Worm (Caenorhabditis elegans) whole organism, L4 larva: ENCODE results near the gene R10E4.6.

ENCODE experiments used
- T20F7.1 ChIP-seq: fragments of 200-800 bp; sonication (Bioruptor generic); optimal IDR thresholded peaks from 2 replicates; lab custom pipeline; 2018; ENCODE audit warnings: mild to moderate bottlenecking, missing genetic modification characterization, missing compliant biosample characterization
- ZK546.5 ChIP-seq, 2 experiments: sonication (generic microtip); optimal IDR thresholded peaks; 2 replicates each; lab custom pipeline; 2017; ENCODE audit warnings: missing biosample characterization in 2 of 2, missing genetic modification characterization in 2 of 2
- aha-1 ChIP-seq: fragments of 150-350 bp; peaks from one replicate; lab custom pipeline; 2014; ENCODE audit warnings: missing biosample characterization, missing genetic modification characterization
- ama-1 ChIP-seq: fragments of 150-350 bp; optimal IDR thresholded peaks from 2 replicates; lab custom pipeline; 2014; ENCODE audit warnings: inconsistent platforms, mixed read lengths
- arid-1 ChIP-seq: fragments of 200-800 bp; sonication (Bioruptor generic); conservative IDR thresholded peaks from 2 replicates; pipeline ENCODE4 v1.3.6; 2022; ENCODE audit warnings: missing genetic modification reagents, missing genetic modification characterization, missing compliant biosample characterization
- attf-4 ChIP-seq: sonication (generic microtip); optimal IDR thresholded peaks from 3 replicates; lab custom pipeline; 2017; ENCODE audit warnings: missing biosample characterization, missing genetic modification characterization
- ceh-28 ChIP-seq: fragments of 150-350 bp; optimal IDR thresholded peaks from 2 replicates; lab custom pipeline; 2014; ENCODE audit warnings: missing biosample characterization, missing genetic modification reagents, missing genetic modification characterization
- dpl-1 ChIP-seq: fragments of 150-350 bp; optimal IDR thresholded peaks from 2 replicates; lab custom pipeline; 2014; ENCODE audit warnings: missing biosample characterization, missing genetic modification reagents, missing genetic modification characterization
- duxl-1 ChIP-seq: sonication (generic microtip); optimal IDR thresholded peaks from 2 replicates; lab custom pipeline; 2016; ENCODE audit warnings: mild to moderate bottlenecking, missing genetic modification characterization, moderate library complexity, missing compliant biosample characterization; ENCODE audit not compliant: poor library complexity
- egl-43 ChIP-seq: fragments of 200-800 bp; sonication (Bioruptor generic); IDR thresholded peaks from 2 replicates; pipeline ENCODE4 v1.3.6; 2022; ENCODE audit warnings: missing genetic modification reagents, missing genetic modification characterization, missing compliant biosample characterization
- hif-1 ChIP-seq, 2 experiments: sonication (generic microtip); optimal IDR thresholded peaks; 2 replicates each; lab custom pipeline; 2016 to 2017; ENCODE audit warnings: missing compliant biosample characterization in 2 of 2, missing genetic modification characterization in 2 of 2, missing genetic modification reagents in 2 of 2, missing genotype in 2 of 2, mild to moderate bottlenecking in 1 of 2
- jun-1 ChIP-seq: fragments of 150-350 bp; optimal IDR thresholded peaks from 2 replicates; lab custom pipeline; 2014; ENCODE audit warnings: missing biosample characterization, missing genetic modification reagents, missing genetic modification characterization
- lim-7 ChIP-seq: fragments of 200-800 bp; sonication (Bioruptor generic); IDR thresholded peaks from 2 replicates; pipeline ENCODE4 v1.3.6; 2022; ENCODE audit warnings: missing genetic modification characterization, missing compliant biosample characterization
- lsy-2 ChIP-seq, 2 experiments: fragments of 150-350 bp in 1 of 2; sonication (generic microtip) in 1 of 2; optimal IDR thresholded peaks; 2 replicates each; lab custom pipeline; 2014 to 2017; ENCODE audit warnings: missing biosample characterization in 2 of 2, missing genetic modification characterization in 2 of 2
- mdl-1 ChIP-seq, 2 experiments: fragments of 150-350 bp in 1 of 2; sonication (generic microtip) in 1 of 2; optimal IDR thresholded peaks; 2 replicates each; lab custom pipeline; 2014 to 2017; ENCODE audit warnings: missing biosample characterization in 2 of 2, missing genetic modification characterization in 2 of 2
- mes-2 ChIP-seq: sonication (generic microtip); optimal IDR thresholded peaks from 2 replicates; lab custom pipeline; 2016; ENCODE audit warnings: missing genotype, mild to moderate bottlenecking, missing genetic modification characterization, missing compliant biosample characterization; ENCODE audit not compliant: poor library complexity, severe bottlenecking
- nhr-25 ChIP-seq: sonication (generic microtip); optimal IDR thresholded peaks from 2 replicates; lab custom pipeline; 2017; ENCODE audit warnings: missing genetic modification characterization, mild to moderate bottlenecking, missing compliant biosample characterization, antibody characterized with exemption, moderate library complexity, borderline replicate concordance; ENCODE audit not compliant: insufficient read depth
- nhr-28 ChIP-seq: fragments of 150-350 bp; optimal IDR thresholded peaks from 2 replicates; lab custom pipeline; 2014; ENCODE audit warnings: missing biosample characterization, missing genetic modification characterization
- nhr-77 ChIP-seq: fragments of 150-350 bp; optimal IDR thresholded peaks from 2 replicates; lab custom pipeline; 2014; ENCODE audit warnings: missing biosample characterization, missing genetic modification characterization
- rbr-2 ChIP-seq: sonication (generic microtip); optimal IDR thresholded peaks from 2 replicates; lab custom pipeline; 2016; ENCODE audit warnings: missing genotype, missing genetic modification characterization, missing compliant biosample characterization
- saeg-2 ChIP-seq: fragments of 200-800 bp; sonication (Bioruptor generic); IDR thresholded peaks from 2 replicates; pipeline ENCODE4 v1.3.6; 2022; ENCODE audit warnings: missing genetic modification reagents, missing genetic modification characterization, missing compliant biosample characterization
- set-16 ChIP-seq: fragments of 200-800 bp; sonication (Bioruptor generic); IDR thresholded peaks from 2 replicates; pipeline ENCODE4 v1.3.6; 2022; ENCODE audit warnings: missing genetic modification reagents, missing genetic modification characterization, missing compliant biosample characterization
- snpc-1.2 ChIP-seq: fragments of 200-800 bp; sonication (Bioruptor generic); IDR thresholded peaks from 2 replicates; pipeline ENCODE4 v1.3.6; 2022; ENCODE audit warnings: missing genetic modification reagents, missing genetic modification characterization, missing compliant biosample characterization
- snpc-4 ChIP-seq: fragments of 150-350 bp; optimal IDR thresholded peaks from 2 replicates; lab custom pipeline; 2014; ENCODE audit warnings: missing biosample characterization, missing genetic modification characterization
- spr-1 ChIP-seq: sonication (generic microtip); optimal IDR thresholded peaks from 2 replicates; lab custom pipeline; 2016; ENCODE audit warnings: mild to moderate bottlenecking, missing genetic modification characterization, missing compliant biosample characterization
- spr-3 ChIP-seq: fragments of 200-800 bp; sonication (Bioruptor generic); optimal IDR thresholded peaks from 2 replicates; lab custom pipeline; 2018; ENCODE audit warnings: mild to moderate bottlenecking, missing genetic modification characterization, missing compliant biosample characterization
- tag-97 ChIP-seq: fragments of 200-800 bp; sonication (Bioruptor generic); IDR thresholded peaks from 2 replicates; pipeline ENCODE4 v1.3.6; 2022; ENCODE audit warnings: missing genetic modification characterization, missing compliant biosample characterization
- unc-62 ChIP-seq, 3 experiments: fragments of 150-350 bp in 1 of 3; sonication (generic microtip); optimal IDR thresholded peaks in 2 of 3; peaks in 1 of 3; 1 replicate in 1 of 3; 2 replicates in 2 of 3; lab custom pipeline; 2014 to 2017; ENCODE audit warnings: missing biosample characterization in 3 of 3, missing genetic modification characterization in 3 of 3, missing genetic modification reagents in 3 of 3, missing genotype in 1 of 3
- zfp-3 ChIP-seq: fragments of 200-800 bp; sonication (Bioruptor generic); conservative IDR thresholded peaks from 2 replicates; pipeline ENCODE4 v1.3.6; 2022; ENCODE audit warnings: missing genetic modification reagents, missing genetic modification characterization, missing compliant biosample characterization
- zip-11 ChIP-seq: fragments of 200-800 bp; sonication (Bioruptor generic); IDR thresholded peaks from 2 replicates; pipeline ENCODE4 v1.3.6; 2022; ENCODE audit warnings: missing genetic modification characterization, missing compliant biosample characterization

Gene R10E4.6

DNA sequence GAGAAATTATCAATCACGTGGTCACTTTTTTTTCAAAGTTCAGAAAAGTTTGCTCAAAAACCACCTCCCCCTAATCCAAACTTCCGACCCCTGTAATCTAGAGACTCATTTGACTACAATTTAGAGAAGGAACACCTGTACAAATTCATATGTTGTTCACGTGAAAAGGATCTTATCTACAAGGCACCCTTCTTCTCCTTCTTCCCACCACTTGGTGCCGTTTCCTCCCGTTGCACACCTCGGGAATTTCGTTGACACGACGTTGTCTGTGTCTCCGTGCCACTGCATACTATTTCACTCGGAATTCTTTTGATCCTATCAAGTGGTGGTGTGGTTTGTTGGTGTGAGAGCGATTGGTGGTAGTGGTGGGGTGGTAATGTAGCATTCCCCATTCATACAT, 18.7 kb upstream of the R10E4.6 start:
- TF ChIP-seq T20F7.1 (GFP tag; lab: Kevin White, UChicago), result no peak
- TF ChIP-seq unc-62 (GFP tag; optimal IDR thresholded peaks at IDR 0.05 in 1 of 2; lab: Kevin White, UChicago), result peak in 1 of 2 experiments; percentile 93
- TF ChIP-seq unc-62 (tag; optimal IDR thresholded peaks at IDR 0.05; lab: Kevin White, UChicago), result no peak

DNA sequence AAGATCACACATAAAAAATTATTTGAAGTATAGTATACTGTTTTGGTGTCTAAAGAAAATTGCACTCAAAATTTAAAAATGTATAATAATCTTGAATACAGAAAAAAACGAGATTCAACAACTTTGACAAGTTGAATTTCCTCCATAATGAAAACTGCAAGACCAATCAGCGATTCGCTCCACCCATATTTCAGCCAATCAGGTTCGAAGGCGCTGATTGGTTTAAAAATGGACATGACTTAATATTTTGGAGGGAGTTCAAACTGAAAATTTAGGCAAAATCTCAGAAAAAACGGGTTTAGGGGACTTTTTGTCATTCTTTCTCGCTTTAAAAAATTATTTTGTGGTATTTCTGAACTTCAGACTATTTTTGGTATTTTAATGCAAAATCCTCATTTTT, 17.5 kb upstream of the R10E4.6 start:
- TF ChIP-seq unc-62 (GFP tag; optimal IDR thresholded peaks at IDR 0.05 in 1 of 2; lab: Kevin White, UChicago) (peak in 1 of 2 experiments; percentile 23), unc-62 (tag; optimal IDR thresholded peaks at IDR 0.05; lab: Kevin White, UChicago) (no peak), duxl-1 (tag; lab: Kevin White, UChicago) (no peak), ama-1 (lab: Kevin White, UChicago) (peak; percentile 8), lim-7 (GFP tag; lab: Robert Waterston, UW) (no peak), zfp-3 (GFP tag; lab: Robert Waterston, UW) (no peak), attf-4 (no peak), hif-1 (tag; optimal IDR thresholded peaks at IDR 0.05; lab: Kevin White, UChicago) (no peak), ZK546.5 (tag; optimal IDR thresholded peaks at IDR 0.05; lab: Kevin White, UChicago) (no peak), spr-3 (GFP tag; lab: Kevin White, UChicago) (no peak), T20F7.1 (GFP tag; lab: Kevin White, UChicago) (no peak), rbr-2 (tag; lab: Kevin White, UChicago) (no peak), lsy-2 (tag; optimal IDR thresholded peaks at IDR 0.05; lab: Kevin White, UChicago) (no peak), ceh-28 (tag; lab: Kevin White, UChicago) (no peak), saeg-2 (GFP tag; lab: Robert Waterston, UW) (no peak), dpl-1 (GFP tag; lab: Kevin White, UChicago) (peak; percentile 15), jun-1 (tag; lab: Kevin White, UChicago) (peak; percentile 15)

DNA sequence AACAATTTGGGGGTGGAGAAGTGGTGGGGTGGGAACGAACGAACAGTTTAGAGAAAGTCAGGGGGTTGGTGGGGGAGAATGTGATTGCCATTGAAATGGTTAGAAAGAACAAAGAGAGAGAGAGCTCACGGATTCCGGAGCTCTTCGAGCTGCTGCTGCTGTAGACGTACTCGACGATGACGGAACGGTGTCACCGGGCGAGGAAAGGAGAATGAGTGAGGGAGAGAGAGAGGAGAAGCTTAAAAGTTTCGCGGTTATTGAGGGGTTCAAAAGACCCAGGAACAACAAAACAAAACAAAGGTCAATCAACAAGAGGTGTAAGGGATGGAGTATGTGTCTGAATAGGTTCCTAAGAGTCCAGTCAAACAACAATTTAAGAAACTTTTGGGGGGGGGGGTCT, 16.9 kb upstream of the R10E4.6 start:
- no peak for TF ChIP-seq tag-97
- peak; percentile 32; the same call in 1 of the 2 replicates for TF ChIP-seq set-16 (GFP tag; lab: Robert Waterston, UW)
- no peak for TF ChIP-seq dpl-1 (GFP tag; lab: Kevin White, UChicago)
- TF ChIP-seq ceh-28 (tag; lab: Kevin White, UChicago), result no peak
- TF ChIP-seq, all 104 proteins: peak for 1

DNA sequence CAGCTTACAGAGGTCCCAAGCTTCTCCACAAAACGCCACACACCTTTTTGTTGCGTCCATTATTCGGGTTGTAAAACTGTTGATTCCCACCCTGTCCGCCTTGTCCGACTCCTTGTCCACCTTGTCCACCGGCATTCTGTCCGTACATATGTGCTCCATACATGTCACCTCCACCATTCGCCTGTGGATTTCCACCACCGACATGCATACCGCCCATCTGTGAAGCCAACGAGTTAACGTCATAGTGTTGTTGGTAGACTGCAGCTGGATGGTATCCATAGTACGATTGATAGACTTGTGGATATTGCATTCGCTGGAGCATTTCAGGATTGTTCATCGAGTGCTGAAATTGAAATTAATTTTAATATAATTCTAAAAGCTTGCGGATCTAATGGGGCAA, 15.4 kb upstream of the R10E4.6 start:
- TF ChIP-seq mes-2 (tag; lab: Kevin White, UChicago) (peak; percentile 6), ceh-28 (tag; lab: Kevin White, UChicago) (no peak), nhr-28 (no peak), nhr-25 (tag; lab: Kevin White, UChicago) (no peak), snpc-4 (tag; lab: Kevin White, UChicago) (no peak), spr-1 (tag; lab: Kevin White, UChicago) (no peak), snpc-1.2 (no peak), set-16 (GFP tag; lab: Robert Waterston, UW) (no peak), unc-62 (GFP tag; optimal IDR thresholded peaks at IDR 0.05 in 1 of 2; lab: Kevin White, UChicago) (peak in 1 of 2 experiments; percentile 53), unc-62 (tag; optimal IDR thresholded peaks at IDR 0.05; lab: Kevin White, UChicago) (no peak), arid-1 (GFP tag; lab: Robert Waterston, UW) (no peak), nhr-77 (tag; lab: Kevin White, UChicago) (no peak), mdl-1 (tag; optimal IDR thresholded peaks at IDR 0.05; lab: Kevin White, UChicago) (no peak), aha-1 (tag; lab: Kevin White, UChicago) (peak; percentile 58)
- TF ChIP-seq, all 104 proteins: peak for 3

DNA sequence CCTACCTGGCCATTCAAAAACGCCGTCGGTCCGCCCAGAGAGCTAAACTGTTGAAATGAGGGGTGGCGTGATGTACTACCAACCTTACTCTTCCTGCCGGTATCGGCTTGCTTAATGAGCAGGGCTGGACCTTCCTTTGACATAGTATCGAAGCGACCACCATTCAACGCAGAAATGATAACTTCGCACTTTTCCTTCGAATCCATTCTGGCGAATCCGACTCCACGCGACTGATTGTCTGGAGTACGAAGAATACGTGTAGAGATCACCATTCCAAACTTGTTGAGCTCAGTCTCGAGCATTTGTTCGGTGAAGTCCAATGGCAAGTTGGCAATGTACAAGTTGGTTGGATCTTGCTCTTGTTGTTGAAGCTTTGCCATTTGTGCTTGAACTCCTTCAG, 15.0 kb upstream of the R10E4.6 start:
- TF ChIP-seq egl-43 (GFP tag; lab: Robert Waterston, UW), result peak; percentile 16; the same call in 1 of the 2 replicates
- TF ChIP-seq zip-11 (GFP tag; lab: Robert Waterston, UW), result no peak
- TF ChIP-seq unc-62 (GFP tag; optimal IDR thresholded peaks at IDR 0.05 in 1 of 2; lab: Kevin White, UChicago), result peak in 1 of 2 experiments; percentile 47
- TF ChIP-seq unc-62 (tag; optimal IDR thresholded peaks at IDR 0.05; lab: Kevin White, UChicago), result no peak
